Fruit fly (Drosophila melanogaster): Measurements from ENCODE around the gene CG32755.

CG32755 gene

DNA sequence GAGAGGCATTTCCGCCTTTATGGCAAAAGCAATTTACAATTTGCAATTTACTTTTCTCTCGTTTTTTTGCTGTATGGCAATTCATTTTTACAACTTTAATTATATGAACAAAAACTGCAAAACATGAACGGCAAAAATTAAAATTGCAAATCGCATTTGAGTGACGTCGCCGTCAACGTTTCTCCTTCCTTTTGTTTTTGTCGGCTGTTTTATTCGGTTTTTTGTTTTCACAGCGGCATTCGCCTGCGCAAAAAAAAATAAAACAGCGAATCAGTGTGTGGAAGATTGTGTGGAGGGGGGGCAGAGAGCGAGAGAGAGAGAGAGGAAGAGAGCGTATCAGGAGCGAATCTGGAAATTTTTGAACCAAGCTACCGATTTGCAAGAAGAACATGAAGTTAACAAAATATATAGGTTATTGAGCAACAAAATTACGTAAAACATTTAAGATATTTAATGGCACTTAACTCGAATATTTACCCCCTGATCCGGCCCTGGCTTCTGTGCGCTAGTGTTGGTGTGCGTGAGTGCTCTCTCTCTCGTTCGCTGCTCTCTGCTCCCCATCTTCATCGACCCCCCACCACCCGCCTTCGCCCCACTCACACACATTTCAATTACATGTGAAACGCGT lies 31.4 kb upstream of the CG32755 start (continued):
- peak; percentile 61 for TF ChIP-seq Scr (GFP tag; IDR thresholded peaks at IDR 0.05; ENCODE audit: partially characterized antibody)
- peak; percentile 98 for TF ChIP-seq Atf-2 (GFP tag; optimal IDR thresholded peaks at IDR 0.05)
- TF ChIP-seq Blimp-1 (GFP tag; optimal IDR thresholded peaks at IDR 0.05), result peak; percentile 96
- peak; percentile 98 for TF ChIP-seq CG10543 (GFP tag; optimal IDR thresholded peaks at IDR 0.05)
- peak; percentile 98 for TF ChIP-seq CG12744 (GFP tag; optimal IDR thresholded peaks at IDR 0.05)
- peak; percentile 99 for TF ChIP-seq CHES-1-like (GFP tag; optimal IDR thresholded peaks at IDR 0.05)
- TF ChIP-seq CG8765 (GFP tag; IDR thresholded peaks at IDR 0.05), result peak; percentile 98
- peak; percentile 99 for TF ChIP-seq tgo (GFP tag; IDR thresholded peaks at IDR 0.05)
- peak; percentile 98 for TF ChIP-seq sug (tag; optimal IDR thresholded peaks at IDR 0.05)
- peak; percentile 97 for TF ChIP-seq btn (GFP tag; optimal IDR thresholded peaks at IDR 0.05)
- TF ChIP-seq CG34422 (GFP tag; IDR thresholded peaks at IDR 0.05), result peak; percentile 99
- TF ChIP-seq Hmx (GFP tag; optimal IDR thresholded peaks at IDR 0.05), result peak; percentile 95
- TF ChIP-seq Ada2b (GFP tag; IDR thresholded peaks at IDR 0.05), result peak; percentile 100
- peak; percentile 84 for TF ChIP-seq CG14860 (GFP tag; IDR thresholded peaks at IDR 0.05; ENCODE audit: partially characterized antibody)
- TF ChIP-seq CG4730 (GFP tag; IDR thresholded peaks at IDR 0.05), result peak; percentile 99
- TF ChIP-seq Sry-β (GFP tag; optimal IDR thresholded peaks at IDR 0.05), result peak; percentile 49
- peak; percentile 43 for TF ChIP-seq Dp (GFP tag; optimal IDR thresholded peaks at IDR 0.05)
- TF ChIP-seq CG7786 (GFP tag; optimal IDR thresholded peaks at IDR 0.05), result peak; percentile 99
- TF ChIP-seq ato (GFP tag; IDR thresholded peaks at IDR 0.05; ENCODE audit: partially characterized antibody), result no peak
- peak; percentile 93 for TF ChIP-seq Jarid2 (GFP tag; optimal IDR thresholded peaks at IDR 0.05)
- TF ChIP-seq CG15011 (GFP tag; optimal IDR thresholded peaks at IDR 0.05), result peak; percentile 98
- peak; percentile 86 for TF ChIP-seq CG10565 (GFP tag; optimal IDR thresholded peaks at IDR 0.05)
- TF ChIP-seq ash1 (GFP tag; optimal IDR thresholded peaks at IDR 0.05), result peak; percentile 95
- peak; percentile 98 for TF ChIP-seq GATAe (GFP tag; conservative IDR thresholded peaks at IDR 0.05)
- TF ChIP-seq pita (GFP tag; optimal IDR thresholded peaks at IDR 0.05), result no peak
- TF ChIP-seq hbn (GFP tag; IDR thresholded peaks at IDR 0.05; ENCODE audit: partially characterized antibody), result peak; percentile 66
- peak; percentile 95 for TF ChIP-seq CG10274 (GFP tag; optimal IDR thresholded peaks at IDR 0.05)
- peak; percentile 99 for TF ChIP-seq CG11085 (GFP tag; IDR thresholded peaks at IDR 0.05)
- TF ChIP-seq CG32767 (GFP tag; IDR thresholded peaks at IDR 0.05), result peak; percentile 98
- no peak for TF ChIP-seq Hr39 (optimal IDR thresholded peaks at IDR 0.05)
- peak; percentile 99 for TF ChIP-seq fd96Cb (tag; optimal IDR thresholded peaks at IDR 0.05)
- peak; percentile 98 for TF ChIP-seq CG3281 (GFP tag; optimal IDR thresholded peaks at IDR 0.05)
- TF ChIP-seq D19B (GFP tag; optimal IDR thresholded peaks at IDR 0.05), result peak; percentile 95
- TF ChIP-seq CG4360 (GFP tag; IDR thresholded peaks at IDR 0.05), result peak; percentile 86
- peak; percentile 99 for TF ChIP-seq CG12659 (GFP tag; optimal IDR thresholded peaks at IDR 0.05)
- peak; percentile 96 for TF ChIP-seq CG6765 (GFP tag; optimal IDR thresholded peaks at IDR 0.05)
- TF ChIP-seq C15 (GFP tag; IDR thresholded peaks at IDR 0.05), result peak; percentile 99
- TF ChIP-seq tin (GFP tag; optimal IDR thresholded peaks at IDR 0.05), result peak; percentile 99
- peak; percentile 98 for TF ChIP-seq Ravus (GFP tag; IDR thresholded peaks at IDR 0.05)
- TF ChIP-seq Nf-YB (GFP tag; optimal IDR thresholded peaks at IDR 0.05), result peak; percentile 87
- peak; percentile 94 for TF ChIP-seq run (tag; optimal IDR thresholded peaks at IDR 0.05)
- peak; percentile 99 for TF ChIP-seq HmgD (GFP tag; optimal IDR thresholded peaks at IDR 0.05)
- peak; percentile 99 for TF ChIP-seq HHEX (GFP tag; optimal IDR thresholded peaks at IDR 0.05)
- TF ChIP-seq CG12391 (tag; optimal IDR thresholded peaks at IDR 0.05), result peak; percentile 98
- peak; percentile 100 for TF ChIP-seq Taf1 (GFP tag; IDR thresholded peaks at IDR 0.05)
- peak; percentile 99 for TF ChIP-seq CG34376 (GFP tag; optimal IDR thresholded peaks at IDR 0.05)
- TF ChIP-seq Meics (GFP tag; optimal IDR thresholded peaks at IDR 0.05), result peak; percentile 99
- peak; percentile 72; the same call in 2 of the 3 replicates for TF ChIP-seq hb (GFP tag; IDR thresholded peaks at IDR 0.05; ENCODE audit: partially characterized antibody)
- peak; percentile 78 for TF ChIP-seq HLH4C (GFP tag; IDR thresholded peaks at IDR 0.05; ENCODE audit: partially characterized antibody)

All from whole organism, embryonic.